Worm (Caenorhabditis elegans) whole organism, mixed stage, embryonic: ENCODE measurements around the gene nhr-183.

ENCODE experiments used
- ceh-39 ChIP-seq: fragments of 150-350 bp; optimal IDR thresholded peaks from 2 replicates; lab custom pipeline; 2014; ENCODE audit warnings: missing biosample characterization, missing genetic modification characterization
- ceh-83 ChIP-seq: fragments of 200-800 bp; sonication (Bioruptor generic); optimal IDR thresholded peaks from 2 replicates; lab custom pipeline; 2018; ENCODE audit warnings: mild to moderate bottlenecking, missing genetic modification characterization, missing compliant biosample characterization
- cnd-1 ChIP-seq: fragments of 200-800 bp; sonication (Bioruptor generic); optimal IDR thresholded peaks from 2 replicates; lab custom pipeline; 2018; ENCODE audit warnings: mild to moderate bottlenecking, missing genetic modification characterization, missing compliant biosample characterization
- drap-1 ChIP-seq: fragments of 200-800 bp; sonication (Bioruptor generic); optimal IDR thresholded peaks from 3 replicates; lab custom pipeline; 2018; ENCODE audit warnings: mild to moderate bottlenecking, missing genetic modification characterization, missing compliant biosample characterization
- lin-13 ChIP-seq: fragments of 150-350 bp; optimal IDR thresholded peaks from 2 replicates; lab custom pipeline; 2014; ENCODE audit warnings: missing biosample characterization, missing genetic modification characterization
- lsy-2 ChIP-seq: fragments of 150-350 bp; optimal IDR thresholded peaks from 2 replicates; lab custom pipeline; 2014; ENCODE audit warnings: missing biosample characterization, missing genetic modification characterization
- nhr-28 ChIP-seq: fragments of 150-350 bp; optimal IDR thresholded peaks from 2 replicates; lab custom pipeline; 2014; ENCODE audit warnings: missing biosample characterization, missing genetic modification characterization
- pha-4 ChIP-seq: fragments of 150-350 bp; optimal IDR thresholded peaks from 2 replicates; lab custom pipeline; 2018; ENCODE audit warnings: missing biosample characterization, missing genetic modification reagents, missing genetic modification characterization
- snpc-4 ChIP-seq: fragments of 150-350 bp; optimal IDR thresholded peaks from 2 replicates; lab custom pipeline; 2014; ENCODE audit warnings: missing biosample characterization, missing genetic modification characterization
- ztf-11 ChIP-seq: fragments of 150-350 bp; optimal IDR thresholded peaks from 2 replicates; lab custom pipeline; 2014; ENCODE audit warnings: missing biosample characterization, missing genetic modification characterization

- TF ChIP-seq lsy-2 (tag; lab: Kevin White, UChicago), result no peak
- TF ChIP-seq drap-1 (GFP tag; lab: Kevin White, UChicago), result no peak
- TF ChIP-seq nhr-28, result no peak
- TF ChIP-seq pha-4 (tag; lab: Kevin White, UChicago), result no peak
- no peak for TF ChIP-seq ztf-11 (tag; lab: Kevin White, UChicago)
- TF ChIP-seq lin-13, result no peak
- no peak for TF ChIP-seq ceh-83 (GFP tag; lab: Kevin White, UChicago)
- no peak for TF ChIP-seq cnd-1
- TF ChIP-seq ceh-39 (tag; lab: Kevin White, UChicago), result no peak
- TF ChIP-seq snpc-4, result no peak
Observed at ce11 chrV:2278052-2278451, 13.6 kb upstream of the nhr-183 start, which contains the start of gene nhr-59.
